Worm (Caenorhabditis elegans): ENCODE data around the gene Y45F10B.8.
"Not testable (repeated sequence)": the region's sequence is repeated elsewhere in the genome, so short reads cannot be mapped to it uniquely, and the experiment has no call there.

DNA sequence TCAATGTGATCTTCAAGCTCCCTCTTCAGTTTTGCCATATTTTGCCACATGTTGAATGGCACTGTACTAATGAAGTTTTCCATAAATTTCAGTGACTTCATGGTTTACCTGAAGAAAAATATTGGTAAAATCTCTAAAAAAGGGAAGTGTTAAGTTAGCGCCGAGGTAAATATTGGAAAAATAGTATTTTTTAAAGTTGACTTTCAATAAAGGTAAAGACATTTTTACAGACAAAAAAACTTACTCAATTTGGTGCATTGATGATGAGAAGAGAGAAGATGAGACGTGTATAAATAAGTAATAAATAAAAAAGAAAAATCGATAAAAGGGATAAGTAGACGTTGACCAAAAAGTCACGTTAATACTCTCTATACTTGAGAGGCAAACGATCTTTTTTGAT, 19.7 kb upstream of the Y45F10B.8 start, which contains the start of gene Y45F10B.9:
- TF ChIP-seq him-1, W03F9.2, dao-5 (tag; optimal IDR thresholded peaks at IDR 0.05): not testable (repeated sequence)
